Worm (Caenorhabditis elegans) whole organism, young adult: ENCODE measurements around the gene ZK742.6.
A peak's percentile ranks its signal among the peaks of the same experiment; 100 is the strongest.

ENCODE experiments used
- B0336.3 ChIP-seq: fragments of 200-800 bp; sonication (Bioruptor generic); IDR thresholded peaks from 2 replicates; pipeline ENCODE4 v1.3.6; 2022; ENCODE audit warnings: missing genetic modification characterization, missing compliant biosample characterization
- D2030.7 ChIP-seq: fragments of 200-800 bp; sonication (Bioruptor generic); IDR thresholded peaks from 2 replicates; pipeline ENCODE4 v1.3.6; 2022; ENCODE audit warnings: missing genetic modification reagents, missing genetic modification characterization, missing compliant biosample characterization
- F10E7.11 ChIP-seq: sonication (generic microtip); optimal IDR thresholded peaks from 2 replicates; lab custom pipeline; 2017; ENCODE audit warnings: mild to moderate bottlenecking, missing genetic modification characterization, moderate library complexity, missing compliant biosample characterization
- F37B4.10 ChIP-seq: fragments of 200-800 bp; sonication (Bioruptor generic); IDR thresholded peaks from 2 replicates; pipeline ENCODE4 v1.3.6; 2022; ENCODE audit warnings: missing genetic modification characterization, missing compliant biosample characterization
- F39B2.1 ChIP-seq: fragments of 200-800 bp; sonication (Bioruptor generic); IDR thresholded peaks from 2 replicates; pipeline ENCODE4 v1.3.6; 2022; ENCODE audit warnings: missing genetic modification reagents, missing genetic modification characterization, missing compliant biosample characterization
- K12H6.12 ChIP-seq: fragments of 200-800 bp; sonication (Bioruptor generic); optimal IDR thresholded peaks from 2 replicates; lab custom pipeline; 2018; ENCODE audit warnings: mild to moderate bottlenecking, missing genetic modification characterization, missing compliant biosample characterization
- Y53F4B.3 ChIP-seq: fragments of 200-800 bp; sonication (Bioruptor generic); IDR thresholded peaks from 2 replicates; pipeline ENCODE4 v1.3.6; 2022; ENCODE audit warnings: missing genetic modification reagents, missing genetic modification characterization, missing compliant biosample characterization
- Y53G8AR.9 ChIP-seq: fragments of 200-800 bp; sonication (Bioruptor generic); conservative IDR thresholded peaks from 2 replicates; pipeline ENCODE4 v1.3.6; 2022; ENCODE audit warnings: missing genetic modification reagents, missing genetic modification characterization, missing compliant biosample characterization
- Y56A3A.18 ChIP-seq: fragments of 200-800 bp; sonication (Bioruptor generic); IDR thresholded peaks from 2 replicates; pipeline ENCODE4 v1.3.6; 2022; ENCODE audit warnings: missing genetic modification reagents, missing genetic modification characterization, missing compliant biosample characterization
- atf-7 ChIP-seq: sonication (generic microtip); optimal IDR thresholded peaks from 2 replicates; lab custom pipeline; 2017; ENCODE audit warnings: mild to moderate bottlenecking, missing genetic modification characterization, missing compliant biosample characterization
- athp-1 ChIP-seq: sonication (generic microtip); optimal IDR thresholded peaks from 2 replicates; lab custom pipeline; 2017; ENCODE audit warnings: mild to moderate bottlenecking, missing genetic modification characterization, missing compliant biosample characterization
- attf-5 ChIP-seq: fragments of 200-800 bp; sonication (Bioruptor generic); optimal IDR thresholded peaks from 2 replicates; lab custom pipeline; 2018; ENCODE audit warnings: mild to moderate bottlenecking, missing genetic modification characterization, missing compliant biosample characterization
- attf-6 ChIP-seq: fragments of 200-800 bp; sonication (Bioruptor generic); IDR thresholded peaks from 2 replicates; pipeline ENCODE4 v1.3.6; 2022; ENCODE audit warnings: missing genetic modification reagents, missing genetic modification characterization, missing compliant biosample characterization
- ceh-27 ChIP-seq: fragments of 200-800 bp; sonication (Bioruptor generic); optimal IDR thresholded peaks from 2 replicates; lab custom pipeline; 2018; ENCODE audit warnings: mild to moderate bottlenecking, missing genetic modification characterization, moderate library complexity, missing compliant biosample characterization
- ceh-58 ChIP-seq: fragments of 200-800 bp; sonication (Bioruptor generic); IDR thresholded peaks from 2 replicates; pipeline ENCODE4 v1.3.6; 2022; ENCODE audit warnings: missing genetic modification characterization, missing compliant biosample characterization
- dox-1 ChIP-seq: fragments of 200-800 bp; sonication (Bioruptor generic); IDR thresholded peaks from 2 replicates; pipeline ENCODE4 v1.3.6; 2022; ENCODE audit warnings: missing genetic modification reagents, missing genetic modification characterization, missing compliant biosample characterization
- dpl-1 ChIP-seq: fragments of 150-350 bp; optimal IDR thresholded peaks from 2 replicates; lab custom pipeline; 2014; ENCODE audit warnings: missing biosample characterization, missing genetic modification reagents, missing genetic modification characterization
- egrh-3 ChIP-seq: fragments of 200-800 bp; sonication (Bioruptor generic); IDR thresholded peaks from 2 replicates; pipeline ENCODE4 v1.3.6; 2022; ENCODE audit warnings: missing genetic modification reagents, missing genetic modification characterization, missing compliant biosample characterization
- ekl-4 ChIP-seq: fragments of 200-800 bp; sonication (Bioruptor generic); IDR thresholded peaks from 2 replicates; pipeline ENCODE4 v1.3.6; 2022; ENCODE audit warnings: missing genetic modification reagents, missing genetic modification characterization, missing compliant biosample characterization
- him-1 ChIP-seq: sonication (generic microtip); optimal IDR thresholded peaks from 2 replicates; lab custom pipeline; 2016; ENCODE audit warnings: missing genotype, missing genetic modification reagents, missing genetic modification characterization, missing compliant biosample characterization
- hlh-26 ChIP-seq: fragments of 200-800 bp; sonication (Bioruptor generic); conservative IDR thresholded peaks from 2 replicates; pipeline ENCODE4 v1.3.6; 2022; ENCODE audit warnings: missing genetic modification reagents, missing genetic modification characterization, missing compliant biosample characterization
- hrde-1 ChIP-seq: sonication (generic microtip); optimal IDR thresholded peaks from 2 replicates; lab custom pipeline; 2016; ENCODE audit warnings: missing genetic modification characterization, mild to moderate bottlenecking, missing compliant biosample characterization, moderate library complexity, missing genotype, missing genetic modification reagents, borderline replicate concordance
- hsf-1 ChIP-seq: fragments of 200-800 bp; sonication (Bioruptor generic); IDR thresholded peaks from 2 replicates; pipeline ENCODE4 v1.3.6; 2022; ENCODE audit warnings: missing genetic modification reagents, missing genetic modification characterization, missing compliant biosample characterization
- let-607 ChIP-seq, 2 experiments: fragments of 200-800 bp in 1 of 2; sonication (Bioruptor generic) in 1 of 2; sonication (generic microtip) in 1 of 2; optimal IDR thresholded peaks; 2 replicates each; lab custom pipeline; 2016 to 2018; ENCODE audit warnings: mild to moderate bottlenecking in 2 of 2, missing compliant biosample characterization in 2 of 2, missing genetic modification characterization in 2 of 2, moderate library complexity in 2 of 2, missing genotype in 1 of 2
- lin-54 ChIP-seq: fragments of 200-800 bp; sonication (Bioruptor generic); optimal IDR thresholded peaks from 2 replicates; lab custom pipeline; 2018; ENCODE audit warnings: mild to moderate bottlenecking, missing genetic modification characterization, missing compliant biosample characterization
- madf-3 ChIP-seq: fragments of 200-800 bp; sonication (Bioruptor generic); IDR thresholded peaks from 2 replicates; pipeline ENCODE4 v1.3.6; 2022; ENCODE audit warnings: missing genetic modification reagents, missing genetic modification characterization, missing compliant biosample characterization
- madf-6 ChIP-seq: fragments of 200-800 bp; sonication (Bioruptor generic); IDR thresholded peaks from 2 replicates; pipeline ENCODE4 v1.3.6; 2022; ENCODE audit warnings: missing genetic modification reagents, missing genetic modification characterization, missing compliant biosample characterization
- mes-4 ChIP-seq: sonication (generic microtip); optimal IDR thresholded peaks from 2 replicates; lab custom pipeline; 2016; ENCODE audit warnings: missing genotype, missing genetic modification characterization, missing compliant biosample characterization
- nfya-1 ChIP-seq: sonication (generic microtip); optimal IDR thresholded peaks from 2 replicates; lab custom pipeline; 2017; ENCODE audit warnings: antibody characterized with exemption, missing compliant biosample characterization, missing genetic modification characterization, borderline replicate concordance; ENCODE audit not compliant: insufficient read depth
- nhr-27 ChIP-seq: fragments of 200-800 bp; sonication (Bioruptor generic); optimal IDR thresholded peaks from 2 replicates; lab custom pipeline; 2018; ENCODE audit warnings: mild to moderate bottlenecking, missing genetic modification characterization, moderate library complexity, missing compliant biosample characterization
- pbrm-1 ChIP-seq: fragments of 200-800 bp; sonication (Bioruptor generic); IDR thresholded peaks from 2 replicates; pipeline ENCODE4 v1.3.6; 2022; ENCODE audit warnings: missing genetic modification reagents, missing genetic modification characterization, missing compliant biosample characterization
- rcor-1 ChIP-seq: fragments of 200-800 bp; sonication (Bioruptor generic); IDR thresholded peaks from 2 replicates; pipeline ENCODE4 v1.3.6; 2022; ENCODE audit warnings: missing genetic modification reagents, missing genetic modification characterization, missing compliant biosample characterization
- rec-8 ChIP-seq, 2 experiments: sonication (generic microtip); optimal IDR thresholded peaks; 2 replicates each; lab custom pipeline; 2016; ENCODE audit warnings: mild to moderate bottlenecking in 2 of 2, missing genetic modification characterization in 2 of 2, missing genetic modification reagents in 2 of 2, missing genotype in 2 of 2, missing biosample characterization in 1 of 2, missing compliant biosample characterization in 1 of 2, moderate library complexity in 1 of 2
- repo-1 ChIP-seq: sonication (generic microtip); optimal IDR thresholded peaks from 2 replicates; lab custom pipeline; 2017; ENCODE audit warnings: mild to moderate bottlenecking, missing genetic modification characterization, missing compliant biosample characterization
- snpc-1.3 ChIP-seq: sonication (generic microtip); optimal IDR thresholded peaks from 2 replicates; lab custom pipeline; 2017; ENCODE audit warnings: missing genetic modification characterization, mild to moderate bottlenecking, missing compliant biosample characterization, antibody characterized with exemption, moderate library complexity, missing genotype, missing genetic modification reagents; ENCODE audit not compliant: insufficient read depth
- somi-1 ChIP-seq: fragments of 200-800 bp; sonication (Bioruptor generic); optimal IDR thresholded peaks from 2 replicates; lab custom pipeline; 2018; ENCODE audit warnings: mild to moderate bottlenecking, missing genetic modification characterization, missing compliant biosample characterization
- xnd-1 ChIP-seq: sonication (generic microtip); optimal IDR thresholded peaks from 2 replicates; lab custom pipeline; 2016; ENCODE audit warnings: missing genotype, missing genetic modification reagents, missing genetic modification characterization, missing compliant biosample characterization
- ztf-25 ChIP-seq: fragments of 200-800 bp; sonication (Bioruptor generic); IDR thresholded peaks from 2 replicates; pipeline ENCODE4 v1.3.6; 2022; ENCODE audit warnings: missing genetic modification reagents, missing genetic modification characterization, missing compliant biosample characterization
- ztf-3 ChIP-seq: fragments of 200-800 bp; sonication (Bioruptor generic); optimal IDR thresholded peaks from 2 replicates; lab custom pipeline; 2018; ENCODE audit warnings: mild to moderate bottlenecking, missing genetic modification characterization, missing compliant biosample characterization
- ztf-6 ChIP-seq: fragments of 200-800 bp; sonication (Bioruptor generic); IDR thresholded peaks from 2 replicates; pipeline ENCODE4 v1.3.6; 2022; ENCODE audit warnings: missing genetic modification reagents, missing genetic modification characterization, missing compliant biosample characterization

The ZK742.6 gene

ce11 chrV:7814601-7815000, at the start of gene ZK742.6:
Gene ZK742.6, minus strand, starts transcription at chrV:7814942.
- TF ChIP-seq D2030.7 (no peak), ceh-27 (GFP tag; lab: Kevin White, UChicago) (no peak), athp-1 (peak; percentile 8), madf-3 (GFP tag; lab: Robert Waterston, UW) (no peak), rec-8 (tag; optimal IDR thresholded peaks at IDR 0.05; lab: Kevin White, UChicago) (no peak), madf-6 (GFP tag; lab: Robert Waterston, UW) (peak; percentile 57), Y53G8AR.9 (0 out of 2 replicates have a peak, but pooled peaks have one; percentile 50), hrde-1 (peak; percentile 53), egrh-3 (GFP tag; lab: Robert Waterston, UW) (no peak), nhr-27 (tag; lab: Kevin White, UChicago) (no peak), lin-54 (GFP tag; lab: Kevin White, UChicago) (peak; percentile 34), F37B4.10 (GFP tag; lab: Robert Waterston, UW) (no peak), ztf-6 (GFP tag; lab: Robert Waterston, UW) (no peak), B0336.3 (GFP tag; lab: Robert Waterston, UW) (peak; percentile 57), Y56A3A.18 (peak; percentile 59; the same call in 1 of the 2 replicates), pbrm-1 (0 out of 2 replicates have a peak, but pooled peaks have one; percentile 52), atf-7 (tag; lab: Kevin White, UChicago) (no peak), hsf-1 (peak; percentile 75), K12H6.12 (tag; lab: Kevin White, UChicago) (no peak), ztf-25 (GFP tag; lab: Robert Waterston, UW) (no peak), ekl-4 (GFP tag; lab: Robert Waterston, UW) (peak; percentile 66), attf-6 (peak; percentile 41; the same call in 1 of the 2 replicates), ztf-3 (GFP tag; lab: Kevin White, UChicago) (no peak), dox-1 (GFP tag; lab: Robert Waterston, UW) (no peak), F39B2.1 (no peak), repo-1 (peak; percentile 22), mes-4 (tag; lab: Kevin White, UChicago) (no peak), let-607 (tag; optimal IDR thresholded peaks at IDR 0.05; lab: Kevin White, UChicago) (no peak), him-1 (tag; lab: Kevin White, UChicago) (peak; percentile 71), xnd-1 (tag; lab: Kevin White, UChicago) (no peak), dpl-1 (GFP tag; lab: Kevin White, UChicago) (no peak), Y53F4B.3 (GFP tag; lab: Robert Waterston, UW) (no peak), snpc-1.3 (no peak), ceh-58 (GFP tag; lab: Robert Waterston, UW) (0 out of 2 replicates have a peak, but pooled peaks have one; percentile 42), somi-1 (no peak)

DNA sequence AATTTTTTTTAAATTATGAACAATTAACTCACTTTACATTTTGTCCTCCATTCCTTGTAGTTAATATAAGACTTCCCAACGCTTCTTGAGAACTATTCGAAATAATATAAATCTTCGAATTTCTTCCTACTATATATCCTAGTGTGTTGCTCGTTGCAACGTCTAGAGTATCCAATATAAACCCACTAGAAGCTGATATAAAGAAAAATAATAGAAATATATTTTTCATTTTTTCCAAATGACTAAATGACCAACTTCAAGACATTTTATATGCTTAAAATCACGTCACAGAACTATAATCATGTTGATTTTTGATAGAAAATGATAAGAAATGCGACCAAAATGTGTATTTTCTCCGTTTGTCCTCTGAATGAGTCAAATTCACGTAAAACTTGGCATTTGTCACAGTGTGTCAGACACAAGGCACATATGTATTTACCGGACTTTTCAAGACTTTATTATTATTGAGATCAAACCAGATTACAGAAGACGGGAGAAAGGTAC, 48.3 kb upstream of the ZK742.6 start, which contains the start of gene C37C3.10:
Gene C37C3.10 (minus strand): TSS at position 51 of the 504 bp plus-strand sequence.
- no peak for TF ChIP-seq xnd-1 (tag; lab: Kevin White, UChicago)
- no peak for TF ChIP-seq hlh-26 (GFP tag; lab: Robert Waterston, UW)
- no peak for TF ChIP-seq nfya-1 (tag; lab: Kevin White, UChicago)
- no peak for TF ChIP-seq rcor-1 (GFP tag; lab: Robert Waterston, UW)
- TF ChIP-seq F10E7.11: no peak
- TF ChIP-seq him-1 (tag; lab: Kevin White, UChicago): no peak
- TF ChIP-seq attf-5: no peak
